Worm (Caenorhabditis elegans) whole organism, L4 larva: ENCODE results near the gene C33C12.7.

ENCODE experiments used
- daf-16 ChIP-seq, 3 experiments: sonication (generic microtip); optimal IDR thresholded peaks; 2 replicates each; lab custom pipeline; 2016 to 2017; ENCODE audit warnings: missing genetic modification characterization in 3 of 3, missing genetic modification reagents in 3 of 3, mild to moderate bottlenecking in 2 of 3, missing compliant biosample characterization in 2 of 3, missing biosample characterization in 1 of 3, moderate library complexity in 1 of 3
- dve-1 ChIP-seq: sonication (generic microtip); optimal IDR thresholded peaks from 2 replicates; lab custom pipeline; 2017; ENCODE audit warnings: antibody characterized with exemption, mild to moderate bottlenecking, missing genetic modification characterization, missing compliant biosample characterization; ENCODE audit not compliant: insufficient read depth
- madf-5 ChIP-seq, 2 experiments: fragments of 200-800 bp; sonication (Bioruptor generic); IDR thresholded peaks; 2 replicates each; pipeline ENCODE4 v1.3.6; 2022; ENCODE audit warnings: missing compliant biosample characterization in 2 of 2, missing genetic modification characterization in 2 of 2

ce11 chrII:2202147-2202546 lies 26.9 kb upstream of the C33C12.7 start:
- TF ChIP-seq madf-5 (GFP tag; IDR thresholded peaks at IDR 0.05; lab: Robert Waterston, UW) = no peak
- TF ChIP-seq daf-16 (GFP tag; optimal IDR thresholded peaks at IDR 0.05; lab: Kevin White, UChicago) = no peak
- no peak for TF ChIP-seq daf-16 (tag; optimal IDR thresholded peaks at IDR 0.05; lab: Kevin White, UChicago)
- no peak for TF ChIP-seq dve-1 (tag; lab: Kevin White, UChicago)
